Worm (Caenorhabditis elegans): ENCODE results near the gene mbr-1.

mbr-1 gene

DNA sequence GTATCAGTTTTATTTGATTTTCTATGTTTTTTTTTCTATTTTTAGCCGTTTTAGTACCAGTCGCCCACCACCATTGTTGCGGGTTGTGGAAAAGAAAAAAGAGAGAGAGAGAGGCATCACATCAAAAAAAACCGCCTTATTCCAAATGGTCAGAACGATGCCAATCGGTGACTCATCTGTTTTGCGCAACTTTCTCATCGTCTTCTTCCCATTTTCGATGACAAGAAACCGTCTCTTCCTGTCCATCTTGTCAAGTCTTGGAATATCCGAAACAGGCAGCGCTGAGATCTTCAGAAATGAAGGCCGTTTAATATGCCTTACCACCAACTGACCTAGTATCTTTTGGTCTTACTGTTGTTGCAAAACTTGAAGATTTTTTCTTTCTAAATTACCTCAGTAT, 35.4 kb downstream of the mbr-1 start:
- TF ChIP-seq set-16 (GFP tag; IDR thresholded peaks at IDR 0.05) (no peak), mep-1 (tag; optimal IDR thresholded peaks at IDR 0.05) (peak; percentile 14), nhr-25 (tag; optimal IDR thresholded peaks at IDR 0.05; ENCODE audit: borderline replicate concordance, insufficient read depth) (peak; percentile 42), nhr-28 (tag; optimal IDR thresholded peaks at IDR 0.05) (peak; percentile 6), hlh-11 (tag; optimal IDR thresholded peaks at IDR 0.05) (peak; percentile 57), mdl-1 (tag; optimal IDR thresholded peaks at IDR 0.05) (peak in 1 of 2 experiments; percentile 47)

DNA sequence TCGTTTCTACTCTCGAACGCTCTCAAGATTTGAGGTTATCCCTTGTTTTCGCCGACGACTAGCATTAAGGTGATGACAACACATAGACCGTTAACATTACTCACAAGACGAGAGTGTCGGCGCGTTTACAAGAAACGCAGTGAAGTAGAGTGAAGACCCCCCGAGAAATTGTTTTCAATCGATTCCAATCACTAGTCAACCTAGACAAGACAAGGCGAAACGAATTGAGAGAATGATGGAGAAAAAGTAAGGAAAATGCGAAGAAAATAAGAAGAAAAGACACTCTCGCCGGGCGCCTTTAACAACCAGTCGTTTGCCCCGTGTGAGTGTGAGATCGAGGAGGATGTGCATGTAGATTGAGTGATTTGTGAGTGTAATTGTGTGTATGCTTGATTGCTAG, 37.3 kb downstream of the mbr-1 start:
- peak; percentile 54 for TF ChIP-seq dmd-6 (GFP tag; IDR thresholded peaks at IDR 0.05)
- no peak for TF ChIP-seq ZK546.5 (tag; optimal IDR thresholded peaks at IDR 0.05)
- TF ChIP-seq hlh-30 (tag; optimal IDR thresholded peaks at IDR 0.05; ENCODE audit: insufficient read depth) = peak; percentile 80
- no peak for TF ChIP-seq nhr-48 (tag; optimal IDR thresholded peaks at IDR 0.05)
- no peak for TF ChIP-seq lim-7 (GFP tag; IDR thresholded peaks at IDR 0.05)
- TF ChIP-seq egl-27 (tag; optimal IDR thresholded peaks at IDR 0.05) = no peak
- no peak for TF ChIP-seq ceh-32 (tag; optimal IDR thresholded peaks at IDR 0.05; ENCODE audit: poor library complexity)
- TF ChIP-seq nhr-11 (tag; optimal IDR thresholded peaks at IDR 0.05) = peak; percentile 47
- TF ChIP-seq Y75B8A.6 (GFP tag; IDR thresholded peaks at IDR 0.05) = no peak
- TF ChIP-seq F44E2.7 (GFP tag; IDR thresholded peaks at IDR 0.05) = no peak
- peak; percentile 84 for TF ChIP-seq hlh-11 (tag; optimal IDR thresholded peaks at IDR 0.05)
- peak in 1 of 2 experiments; percentile 76 for TF ChIP-seq daf-16 (GFP tag; optimal IDR thresholded peaks at IDR 0.05)
- peak; percentile 80 for TF ChIP-seq daf-16 (tag; optimal IDR thresholded peaks at IDR 0.05)
- no peak for TF ChIP-seq sdz-12 (GFP tag; optimal IDR thresholded peaks at IDR 0.05)
- no peak for TF ChIP-seq ceh-20 (GFP tag; IDR thresholded peaks at IDR 0.05)
- no peak for TF ChIP-seq nhr-237 (tag; optimal IDR thresholded peaks at IDR 0.05)
- peak; percentile 84 for TF ChIP-seq nhr-28 (tag; optimal IDR thresholded peaks at IDR 0.05)
- 0 out of 2 replicates have a peak, but pooled peaks have one; percentile 47 for TF ChIP-seq hmg-1.1 (GFP tag; IDR thresholded peaks at IDR 0.05)
- peak; percentile 49 for TF ChIP-seq ceh-28 (tag; optimal IDR thresholded peaks at IDR 0.05)
- TF ChIP-seq arid-1 (GFP tag; conservative IDR thresholded peaks at IDR 0.05) = no peak
- TF ChIP-seq mes-2 (tag; optimal IDR thresholded peaks at IDR 0.05; ENCODE audit: poor library complexity, severe bottlenecking) = peak; percentile 40
- TF ChIP-seq nhr-77 (tag; optimal IDR thresholded peaks at IDR 0.05) = peak; percentile 17
- TF ChIP-seq mxl-3 (GFP tag; optimal IDR thresholded peaks at IDR 0.05) = peak; percentile 80
- TF ChIP-seq dve-1 (tag; optimal IDR thresholded peaks at IDR 0.05; ENCODE audit: insufficient read depth) = peak; percentile 47
- no peak for TF ChIP-seq nhr-111 (GFP tag; optimal IDR thresholded peaks at IDR 0.05)
- TF ChIP-seq gei-8 (GFP tag; optimal IDR thresholded peaks at IDR 0.05) = no peak
- TF ChIP-seq mdt-29 (GFP tag; IDR thresholded peaks at IDR 0.05) = no peak
- TF ChIP-seq daf-12 (tag; optimal IDR thresholded peaks at IDR 0.05) = no peak
- no peak for TF ChIP-seq lin-15B (tag; optimal IDR thresholded peaks at IDR 0.05)
- TF ChIP-seq zip-11 (GFP tag; IDR thresholded peaks at IDR 0.05) = no peak
- peak; percentile 97 for TF ChIP-seq aha-1 (tag)
- peak in 1 of 2 experiments; percentile 40 for TF ChIP-seq lsy-2 (tag; optimal IDR thresholded peaks at IDR 0.05)
- TF ChIP-seq mdl-1 (tag; optimal IDR thresholded peaks at IDR 0.05) = peak in 1 of 2 experiments; percentile 61
- TF ChIP-seq mep-1 (tag; optimal IDR thresholded peaks at IDR 0.05) = peak; percentile 60
- TF ChIP-seq ama-1 (optimal IDR thresholded peaks at IDR 0.05) = peak; percentile 46
- peak; percentile 30 for TF ChIP-seq ztf-7 (tag; optimal IDR thresholded peaks at IDR 0.05)

DNA sequence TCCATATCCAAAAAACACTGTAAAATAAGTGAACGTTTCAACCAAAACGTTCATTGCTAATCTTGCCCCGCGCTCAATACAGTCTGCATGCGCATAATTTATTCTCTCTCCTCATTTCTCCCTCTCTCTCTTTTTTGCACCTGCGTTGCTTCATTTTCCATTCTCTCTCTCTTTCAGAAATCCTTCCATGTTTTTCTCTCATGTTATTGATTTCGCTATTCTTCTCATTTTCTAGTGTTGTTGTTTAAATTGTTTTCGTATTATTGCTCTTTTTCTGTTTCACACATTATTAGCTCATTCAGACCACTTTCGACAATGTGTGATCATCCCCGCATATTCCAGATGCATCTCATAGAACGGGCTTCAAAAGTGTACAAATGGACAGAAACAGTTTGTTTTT, 40.2 kb downstream of the mbr-1 start, which contains the start of gene phf-31:
Gene phf-31, plus strand, starts transcription at position 301 of the 400 bp plus-strand sequence.
- TF ChIP-seq nhr-111 (GFP tag; optimal IDR thresholded peaks at IDR 0.05) = no peak
- no peak for TF ChIP-seq lim-7 (GFP tag; IDR thresholded peaks at IDR 0.05)
- no peak for TF ChIP-seq nhr-48 (tag; optimal IDR thresholded peaks at IDR 0.05)
- TF ChIP-seq daf-12 (tag; optimal IDR thresholded peaks at IDR 0.05) = no peak
- no peak for TF ChIP-seq madf-5 (GFP tag; IDR thresholded peaks at IDR 0.05)
- no peak for TF ChIP-seq lir-3 (tag; optimal IDR thresholded peaks at IDR 0.05)
- no peak for TF ChIP-seq set-16 (GFP tag; IDR thresholded peaks at IDR 0.05)
- TF ChIP-seq php-3 (GFP tag; IDR thresholded peaks at IDR 0.05) = no peak
- TF ChIP-seq ceh-44 (GFP tag; IDR thresholded peaks at IDR 0.05) = no peak
- TF ChIP-seq unc-62 (GFP tag; optimal IDR thresholded peaks at IDR 0.05 in 1 of 2) = no peak
- no peak for TF ChIP-seq unc-62 (tag; optimal IDR thresholded peaks at IDR 0.05)
- TF ChIP-seq madf-9 (GFP tag; conservative IDR thresholded peaks at IDR 0.05) = no peak
- TF ChIP-seq lin-38 (GFP tag; IDR thresholded peaks at IDR 0.05) = no peak
- no peak for TF ChIP-seq ctbp-1 (GFP tag; IDR thresholded peaks at IDR 0.05)
- no peak for TF ChIP-seq jun-1 (tag; optimal IDR thresholded peaks at IDR 0.05)
- no peak for TF ChIP-seq unc-39 (tag; optimal IDR thresholded peaks at IDR 0.05)
- TF ChIP-seq mxl-2 (GFP tag; conservative IDR thresholded peaks at IDR 0.05) = no peak

Data from whole organism, L4 larva.